Worm (Caenorhabditis elegans) whole organism, early embryonic: Measurements from ENCODE around the gene mau-8.

Experiments used
- F13C5.2 ChIP-seq: sonication (generic microtip); optimal IDR thresholded peaks from 2 replicates; lab custom pipeline; 2017; ENCODE audit warnings: mild to moderate bottlenecking, missing genetic modification characterization, inconsistent platforms, missing compliant biosample characterization
- aly-1 ChIP-seq: sonication (generic microtip); optimal IDR thresholded peaks from 2 replicates; lab custom pipeline; 2016; ENCODE audit warnings: missing genetic modification characterization, missing compliant biosample characterization
- ama-1 ChIP-seq: fragments of 150-350 bp; optimal IDR thresholded peaks from 2 replicates; lab custom pipeline; 2014
- ceh-13 ChIP-seq: fragments of 200-800 bp; sonication (Bioruptor generic); optimal IDR thresholded peaks from 2 replicates; lab custom pipeline; 2018; ENCODE audit warnings: mild to moderate bottlenecking, missing genetic modification characterization, missing compliant biosample characterization
- ceh-36 ChIP-seq: sonication (generic microtip); optimal IDR thresholded peaks from 2 replicates; lab custom pipeline; 2016; ENCODE audit warnings: missing genetic modification characterization, inconsistent platforms, missing compliant biosample characterization
- hmbx-1 ChIP-seq: sonication (generic microtip); optimal IDR thresholded peaks from 2 replicates; lab custom pipeline; 2016; ENCODE audit warnings: mild to moderate bottlenecking, missing genetic modification characterization, missing compliant biosample characterization
- hmg-4 ChIP-seq: fragments of 200-800 bp; sonication (Bioruptor generic); optimal IDR thresholded peaks from 2 replicates; lab custom pipeline; 2018; ENCODE audit warnings: mild to moderate bottlenecking, missing genetic modification characterization, missing compliant biosample characterization
- pes-1 ChIP-seq: fragments of 200-800 bp; sonication (Bioruptor generic); IDR thresholded peaks from 2 replicates; pipeline ENCODE4 v1.3.6; 2022; ENCODE audit warnings: missing genetic modification reagents, missing genetic modification characterization, missing compliant biosample characterization
- sea-1 ChIP-seq: fragments of 200-800 bp; sonication (Bioruptor generic); conservative IDR thresholded peaks from 2 replicates; pipeline ENCODE4 v1.3.6; 2022; ENCODE audit warnings: missing genetic modification characterization, missing compliant biosample characterization
- tra-4 ChIP-seq: sonication (generic microtip); optimal IDR thresholded peaks from 2 replicates; lab custom pipeline; 2017; ENCODE audit warnings: missing genetic modification characterization, missing compliant biosample characterization

mau-8 gene

DNA sequence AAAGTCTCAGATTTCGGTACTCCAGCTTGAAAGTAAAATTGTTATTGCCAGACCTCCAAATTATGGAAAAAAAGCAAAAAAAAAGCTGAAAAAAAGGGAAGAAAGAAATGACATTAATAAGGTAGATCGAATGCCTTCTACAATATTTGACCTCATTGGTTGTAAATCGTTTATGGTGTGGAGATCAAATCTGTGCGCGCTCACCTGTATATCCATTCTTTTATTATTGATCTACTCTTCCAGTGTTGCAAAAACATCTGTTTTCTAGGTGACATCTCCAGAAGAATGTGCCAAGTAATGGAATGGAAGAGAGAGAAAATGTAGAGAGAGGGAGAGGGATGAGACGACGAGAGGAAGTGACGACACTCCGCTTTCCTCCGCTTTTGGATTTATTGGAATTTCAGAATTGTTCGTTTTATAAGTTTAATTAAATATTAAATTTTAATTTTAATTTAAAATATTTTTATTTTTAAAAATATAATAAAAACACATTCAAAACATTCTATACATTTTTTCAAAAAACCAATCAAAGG lies 38.0 kb downstream of the mau-8 start, which contains the start of the genes pik-1 and aptf-2:
Gene pik-1 (plus strand): TSS at position 303 of the 533 bp plus-strand sequence.
Gene aptf-2 (minus strand): TSS at position 313 of the 533 bp plus-strand sequence.
- TF ChIP-seq aly-1 (tag; lab: Kevin White, UChicago) = no peak
- no peak for TF ChIP-seq tra-4
- no peak for TF ChIP-seq sea-1 (GFP tag; lab: Robert Waterston, UW)
- no peak for TF ChIP-seq F13C5.2 (tag; lab: Kevin White, UChicago)
- TF ChIP-seq hmbx-1 = no peak
- TF ChIP-seq ceh-13 (GFP tag; lab: Kevin White, UChicago) = no peak
- TF ChIP-seq ama-1 (lab: Kevin White, UChicago) = no peak
- TF ChIP-seq pes-1 = no peak

DNA sequence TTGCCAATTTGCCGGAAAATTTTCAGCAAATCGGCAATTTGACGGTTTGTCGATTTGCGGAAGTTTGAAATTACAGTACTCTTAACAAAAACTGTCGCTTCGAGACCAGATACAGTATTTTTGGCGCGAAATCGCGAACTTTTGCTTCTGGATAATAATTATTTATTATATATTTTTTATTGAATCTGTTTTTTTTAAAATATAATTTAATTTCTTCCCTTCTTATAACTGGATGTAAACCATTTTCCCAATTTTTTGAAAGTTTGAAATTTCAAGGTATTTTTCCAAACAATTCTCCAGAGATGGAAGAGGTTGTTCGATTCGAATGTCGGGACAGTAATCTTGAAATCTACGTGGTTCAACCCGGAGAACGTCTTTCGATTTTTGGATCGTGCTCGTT lies 44.4 kb downstream of the mau-8 start, which contains the start of gene nol-9:
Gene nol-9 (plus strand): TSS at position 301 of the 400 bp plus-strand sequence.
- TF ChIP-seq sea-1 (GFP tag; lab: Robert Waterston, UW) = no peak

DNA sequence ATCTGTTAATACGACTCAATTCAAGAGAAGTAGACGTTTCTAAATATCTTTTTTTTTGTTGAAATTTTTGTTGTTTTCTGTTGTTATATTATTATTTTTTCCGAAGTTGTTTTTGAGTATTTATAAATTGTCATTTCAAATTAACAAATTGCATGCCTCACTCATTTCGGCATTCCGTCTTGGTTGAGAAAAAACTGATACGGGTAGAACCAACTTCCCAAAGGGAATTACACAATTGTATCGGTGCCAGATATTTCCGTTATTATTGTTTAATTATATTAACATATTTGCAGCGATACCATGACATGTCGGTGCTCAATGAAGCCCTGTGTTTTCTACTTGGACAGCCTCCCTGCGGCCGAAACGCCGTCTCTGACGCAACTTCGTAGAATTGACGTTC lies 51.4 kb downstream of the mau-8 start, which contains the start of gene K09B11.4:
Gene K09B11.4 (plus strand): TSS at position 301 of the 400 bp plus-strand sequence.
- TF ChIP-seq sea-1 (GFP tag; lab: Robert Waterston, UW) (no peak), pes-1 (no peak), ceh-13 (GFP tag; lab: Kevin White, UChicago) (no peak), hmg-4 (no peak), ceh-36 (tag; lab: Kevin White, UChicago) (no peak), ama-1 (lab: Kevin White, UChicago) (no peak)
